Worm (Caenorhabditis elegans): ENCODE results near the gene C54E4.1.
"Not testable (repeated sequence)": the region's sequence is repeated elsewhere in the genome, so short reads cannot be mapped to it uniquely, and the experiment has no call there.

The C54E4.1 gene

ce11 chrIV:2193037-2193436 is 17.6 kb downstream of the C54E4.1 start:
- no peak for TF ChIP-seq unc-62 (GFP tag; optimal IDR thresholded peaks at IDR 0.05)

DNA sequence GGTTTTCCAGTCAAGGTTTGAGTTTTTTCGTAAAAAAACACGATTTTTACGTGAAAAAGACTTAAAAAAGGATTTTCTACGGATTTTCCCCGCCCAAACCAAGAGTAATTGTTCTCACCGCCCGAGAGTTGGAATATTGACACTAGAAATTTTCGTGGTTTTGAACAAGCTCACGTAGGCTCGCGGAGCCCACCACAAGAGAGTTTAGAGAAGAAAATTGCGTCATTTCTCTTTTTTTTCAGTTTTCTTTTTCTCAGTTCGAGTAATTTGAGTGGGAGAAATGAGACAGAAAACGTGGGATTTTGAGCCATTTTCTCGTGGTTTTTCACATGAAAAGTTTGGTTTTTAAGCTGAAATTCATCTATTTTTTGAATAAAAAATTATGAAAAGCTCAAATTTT is 18.2 kb downstream of the C54E4.1 start:
- no peak for TF ChIP-seq unc-62 (GFP tag; optimal IDR thresholded peaks at IDR 0.05)

DNA sequence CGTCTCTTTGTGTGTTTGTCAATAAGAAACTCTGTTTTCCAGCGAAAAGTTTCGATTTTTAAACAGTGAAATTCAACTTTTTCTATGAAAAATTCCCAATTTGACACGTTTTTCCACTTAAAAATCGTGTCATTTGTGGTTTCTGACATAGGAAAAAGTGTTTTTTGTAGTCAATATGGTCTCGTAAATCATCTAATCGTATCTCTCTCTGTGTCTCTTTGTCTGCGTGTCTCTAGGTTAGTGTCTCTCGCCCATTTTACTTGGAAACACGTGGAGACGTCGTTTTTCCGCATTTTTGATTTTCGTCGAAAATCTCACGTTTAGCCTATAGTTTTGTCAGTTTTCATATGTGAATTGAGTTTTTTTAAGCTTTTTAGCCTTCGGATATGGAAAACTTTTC is 20.2 kb downstream of the C54E4.1 start:
- TF ChIP-seq unc-62 (GFP tag; optimal IDR thresholded peaks at IDR 0.05), result no peak

DNA sequence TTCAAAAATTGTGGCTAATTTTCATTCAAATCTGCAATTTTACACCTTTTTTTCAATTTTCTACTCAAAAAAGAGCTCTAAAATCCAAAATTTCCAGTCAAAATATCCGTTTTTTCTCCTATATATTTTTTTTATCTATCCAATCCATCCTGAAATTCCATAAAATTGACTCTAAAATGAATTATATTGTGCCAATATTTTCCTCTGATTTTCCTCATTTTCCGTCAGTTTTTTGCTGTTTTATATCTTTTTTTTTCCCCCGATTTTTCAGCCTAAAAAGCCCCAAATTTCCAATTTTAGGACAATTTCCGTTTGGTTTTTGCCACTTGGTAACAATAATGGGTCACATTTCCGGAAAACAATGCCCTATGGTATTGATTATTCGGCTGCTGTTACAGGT is 23.4 kb downstream of the C54E4.1 start, which contains the start of gene Y71G10AR.4:
Y71G10AR.4 (plus strand) TSS at position 301 of the 400 bp plus-strand sequence.
- no peak for TF ChIP-seq unc-62 (GFP tag; optimal IDR thresholded peaks at IDR 0.05)

DNA sequence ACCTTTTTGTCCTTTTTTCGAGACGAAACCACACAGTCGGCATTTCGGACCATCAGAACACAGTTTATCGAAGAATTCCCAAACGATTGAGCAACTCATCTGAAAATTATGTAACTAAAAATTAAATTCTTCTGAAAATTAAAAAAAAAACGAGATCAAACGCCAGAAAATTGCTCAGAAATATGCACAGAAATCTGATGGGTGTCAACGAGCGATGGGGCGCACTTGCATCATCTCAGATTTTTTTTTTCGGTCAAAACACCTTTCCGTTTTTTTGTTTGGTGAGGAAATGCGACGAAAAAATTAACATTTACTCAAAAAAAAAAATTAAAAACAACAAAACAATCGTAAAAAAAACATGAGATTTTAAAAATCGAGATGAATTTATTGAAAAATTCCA is 41.4 kb downstream of the C54E4.1 start, which contains the start of gene T04C4.3:
T04C4.3 (minus strand) TSS at position 101 of the 400 bp plus-strand sequence.
- not testable (repeated sequence) for TF ChIP-seq unc-62 (GFP tag; optimal IDR thresholded peaks at IDR 0.05)

- TF ChIP-seq unc-62 (GFP tag; optimal IDR thresholded peaks at IDR 0.05), result no peak
Observed at ce11 chrIV:2217260-2217659, 41.9 kb downstream of the C54E4.1 start.

- no peak for TF ChIP-seq unc-62 (GFP tag; optimal IDR thresholded peaks at IDR 0.05)
Observed at ce11 chrIV:2219334-2219755, 44.0 kb downstream of the C54E4.1 start.

- TF ChIP-seq unc-62 (GFP tag; optimal IDR thresholded peaks at IDR 0.05), result no peak
Observed at ce11 chrIV:2220147-2220546, 44.8 kb downstream of the C54E4.1 start.

ce11 chrIV:2220896-2221295 is 45.5 kb downstream of the C54E4.1 start:
- TF ChIP-seq unc-62 (GFP tag; optimal IDR thresholded peaks at IDR 0.05), result no peak

ce11 chrIV:2221350-2221749 is 46.0 kb downstream of the C54E4.1 start:
- TF ChIP-seq unc-62 (GFP tag; optimal IDR thresholded peaks at IDR 0.05), result no peak

DNA sequence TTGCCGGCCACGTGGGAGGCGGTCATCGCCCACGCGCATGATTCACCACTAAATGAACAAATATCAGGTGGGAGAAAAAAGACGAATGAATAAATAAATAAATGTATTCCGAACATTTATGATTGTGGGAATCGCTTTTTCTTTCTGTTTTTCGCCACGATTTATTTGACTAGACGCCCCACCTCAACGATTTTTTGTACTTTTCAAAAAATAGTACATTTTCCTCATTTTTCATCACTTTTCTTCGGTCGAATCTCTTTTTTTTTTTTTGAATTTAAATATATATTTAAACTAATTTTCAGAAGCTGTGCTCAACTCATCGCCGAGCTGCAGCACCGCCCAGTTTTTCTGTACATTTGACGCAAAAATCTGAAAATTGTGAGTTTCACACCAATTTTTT is 47.1 kb downstream of the C54E4.1 start, which contains the start of gene fnip-2:
fnip-2 (plus strand) TSS at position 301 of the 400 bp plus-strand sequence.
- TF ChIP-seq unc-62 (GFP tag; optimal IDR thresholded peaks at IDR 0.05), result no peak

DNA sequence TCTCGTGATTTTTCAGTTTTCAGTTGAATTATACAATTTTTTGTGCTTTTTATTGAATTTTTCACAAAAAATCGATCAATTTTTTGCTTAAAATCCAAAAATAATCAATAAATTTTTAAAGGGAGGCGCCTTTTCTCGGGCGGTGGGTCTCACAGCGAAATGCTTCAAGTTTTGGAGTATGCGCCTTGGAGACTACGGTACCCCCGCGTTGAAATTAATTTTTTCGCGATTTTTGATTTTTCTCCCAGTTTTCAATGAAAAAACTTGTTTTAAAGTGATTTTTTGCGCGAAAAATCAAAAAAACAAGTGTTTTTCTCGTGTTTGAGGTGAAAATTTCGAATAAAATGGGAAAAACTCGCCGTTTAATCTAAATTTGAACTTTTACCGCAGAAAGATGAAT is 47.8 kb downstream of the C54E4.1 start:
- TF ChIP-seq unc-62 (GFP tag; optimal IDR thresholded peaks at IDR 0.05), result no peak

DNA sequence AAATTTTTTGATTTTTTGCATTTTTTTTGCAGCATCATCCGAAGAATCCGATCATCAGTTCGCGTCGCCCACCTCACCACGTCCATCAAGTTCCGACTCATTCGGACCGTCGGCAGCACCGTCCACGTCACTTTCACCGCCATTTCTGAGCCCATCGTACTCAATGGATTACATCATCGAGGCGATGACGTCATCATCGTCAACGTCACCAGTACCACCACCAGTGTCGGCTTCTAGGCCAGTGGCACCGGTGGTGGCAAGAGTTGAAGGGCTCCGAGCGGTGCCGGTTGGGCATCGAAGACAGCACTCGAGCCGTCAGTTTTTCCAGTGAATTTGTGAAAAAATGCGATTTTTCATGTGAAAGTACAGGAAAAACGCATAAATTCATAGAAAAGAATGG is 48.3 kb downstream of the C54E4.1 start:
- TF ChIP-seq unc-62 (GFP tag; optimal IDR thresholded peaks at IDR 0.05), result no peak
